Worm (Caenorhabditis elegans) whole organism, L4 larva: ENCODE data around the gene F45E1.5.

Experiments used
- F10B5.3 ChIP-seq: sonication (generic microtip); optimal IDR thresholded peaks from 2 replicates; lab custom pipeline; 2016; ENCODE audit warnings: mild to moderate bottlenecking, missing genetic modification characterization, missing compliant biosample characterization
- F44E2.7 ChIP-seq: fragments of 200-800 bp; sonication (Bioruptor generic); IDR thresholded peaks from 2 replicates; pipeline ENCODE4 v2.1.2; 2022; ENCODE audit warnings: missing genetic modification characterization, missing compliant biosample characterization
- R02D3.7 ChIP-seq: fragments of 150-350 bp; sonication (generic microtip); optimal IDR thresholded peaks from 3 replicates; lab custom pipeline; 2014; ENCODE audit warnings: missing biosample characterization, missing genetic modification characterization
- T26A8.4 ChIP-seq: fragments of 200-800 bp; sonication (Bioruptor generic); IDR thresholded peaks from 2 replicates; pipeline ENCODE4 v1.3.6; 2022; ENCODE audit warnings: missing genetic modification characterization, missing compliant biosample characterization
- Y105C5A.15 ChIP-seq: fragments of 200-800 bp; sonication (Bioruptor generic); IDR thresholded peaks from 2 replicates; pipeline ENCODE4 v1.3.6; 2022; ENCODE audit warnings: missing genetic modification characterization, missing compliant biosample characterization
- Y75B8A.6 ChIP-seq: fragments of 200-800 bp; sonication (Bioruptor generic); IDR thresholded peaks from 2 replicates; pipeline ENCODE4 v1.3.6; 2022; ENCODE audit warnings: missing genetic modification reagents, missing genetic modification characterization, missing compliant biosample characterization
- ZK337.2 ChIP-seq: fragments of 200-800 bp; sonication (Bioruptor generic); IDR thresholded peaks from 2 replicates; pipeline ENCODE4 v1.3.6; 2022; ENCODE audit warnings: missing genetic modification reagents, missing genetic modification characterization, missing compliant biosample characterization
- aha-1 ChIP-seq: fragments of 150-350 bp; peaks from one replicate; lab custom pipeline; 2014; ENCODE audit warnings: missing biosample characterization, missing genetic modification characterization
- aly-2 ChIP-seq: sonication (generic microtip); optimal IDR thresholded peaks from 2 replicates; lab custom pipeline; 2018; ENCODE audit warnings: missing biosample characterization, missing genetic modification characterization
- attf-4 ChIP-seq: sonication (generic microtip); optimal IDR thresholded peaks from 3 replicates; lab custom pipeline; 2017; ENCODE audit warnings: missing biosample characterization, missing genetic modification characterization
- ceh-20 ChIP-seq: fragments of 200-800 bp; sonication (Bioruptor generic); IDR thresholded peaks from 2 replicates; pipeline ENCODE4 v1.3.6; 2022; ENCODE audit warnings: missing genetic modification reagents, missing genetic modification characterization, missing compliant biosample characterization
- ceh-28 ChIP-seq: fragments of 150-350 bp; optimal IDR thresholded peaks from 2 replicates; lab custom pipeline; 2014; ENCODE audit warnings: missing biosample characterization, missing genetic modification reagents, missing genetic modification characterization
- ceh-44 ChIP-seq: fragments of 200-800 bp; sonication (Bioruptor generic); IDR thresholded peaks from 2 replicates; pipeline ENCODE4 v1.3.6; 2022; ENCODE audit warnings: missing genetic modification reagents, missing genetic modification characterization, missing compliant biosample characterization
- cey-2 ChIP-seq: sonication (generic microtip); optimal IDR thresholded peaks from 3 replicates; lab custom pipeline; 2017; ENCODE audit warnings: missing genetic modification characterization, mild to moderate bottlenecking, missing compliant biosample characterization, antibody characterized with exemption, borderline replicate concordance; ENCODE audit not compliant: insufficient read depth
- daf-16 ChIP-seq, 3 experiments: sonication (generic microtip); optimal IDR thresholded peaks; 2 replicates each; lab custom pipeline; 2016 to 2017; ENCODE audit warnings: missing genetic modification characterization in 3 of 3, missing genetic modification reagents in 3 of 3, mild to moderate bottlenecking in 2 of 3, missing compliant biosample characterization in 2 of 3, missing biosample characterization in 1 of 3, moderate library complexity in 1 of 3
- dmd-6 ChIP-seq: fragments of 200-800 bp; sonication (Bioruptor generic); IDR thresholded peaks from 2 replicates; pipeline ENCODE4 v1.3.6; 2022; ENCODE audit warnings: missing genetic modification reagents, missing genetic modification characterization, missing compliant biosample characterization
- dmd-8 ChIP-seq: fragments of 200-800 bp; sonication (Bioruptor generic); IDR thresholded peaks from 2 replicates; pipeline ENCODE4 v1.3.6; 2022; ENCODE audit warnings: missing genetic modification characterization, missing compliant biosample characterization
- dpl-1 ChIP-seq: fragments of 150-350 bp; optimal IDR thresholded peaks from 2 replicates; lab custom pipeline; 2014; ENCODE audit warnings: missing biosample characterization, missing genetic modification reagents, missing genetic modification characterization
- egl-27 ChIP-seq: sonication (generic microtip); optimal IDR thresholded peaks from 3 replicates; lab custom pipeline; 2017; ENCODE audit warnings: missing biosample characterization, missing genetic modification reagents, missing genetic modification characterization
- egl-43 ChIP-seq: fragments of 200-800 bp; sonication (Bioruptor generic); IDR thresholded peaks from 2 replicates; pipeline ENCODE4 v1.3.6; 2022; ENCODE audit warnings: missing genetic modification reagents, missing genetic modification characterization, missing compliant biosample characterization
- fkh-10 ChIP-seq: fragments of 150-350 bp; optimal IDR thresholded peaks from 2 replicates; lab custom pipeline; 2014; ENCODE audit warnings: missing biosample characterization, missing genetic modification reagents, missing genetic modification characterization
- hlh-11 ChIP-seq: fragments of 200-800 bp; sonication (Bioruptor generic); optimal IDR thresholded peaks from 2 replicates; lab custom pipeline; 2018; ENCODE audit warnings: mild to moderate bottlenecking, missing genetic modification characterization, missing compliant biosample characterization
- lin-39 ChIP-seq: fragments of 150-350 bp; optimal IDR thresholded peaks from 2 replicates; lab custom pipeline; 2014; ENCODE audit warnings: missing biosample characterization, missing genetic modification reagents, missing genetic modification characterization
- madf-5 ChIP-seq, 2 experiments: fragments of 200-800 bp; sonication (Bioruptor generic); IDR thresholded peaks; 2 replicates each; pipeline ENCODE4 v1.3.6; 2022; ENCODE audit warnings: missing compliant biosample characterization in 2 of 2, missing genetic modification characterization in 2 of 2
- madf-9 ChIP-seq: fragments of 200-800 bp; sonication (Bioruptor generic); conservative IDR thresholded peaks from 2 replicates; pipeline ENCODE4 v1.3.6; 2022; ENCODE audit warnings: missing genetic modification reagents, missing genetic modification characterization, missing compliant biosample characterization
- mdl-1 ChIP-seq, 2 experiments: fragments of 150-350 bp in 1 of 2; sonication (generic microtip) in 1 of 2; optimal IDR thresholded peaks; 2 replicates each; lab custom pipeline; 2014 to 2017; ENCODE audit warnings: missing biosample characterization in 2 of 2, missing genetic modification characterization in 2 of 2
- mdt-29 ChIP-seq: fragments of 200-800 bp; sonication (Bioruptor generic); IDR thresholded peaks from 2 replicates; pipeline ENCODE4 v1.3.6; 2022; ENCODE audit warnings: missing genetic modification reagents, missing genetic modification characterization, missing compliant biosample characterization
- mes-2 ChIP-seq: sonication (generic microtip); optimal IDR thresholded peaks from 2 replicates; lab custom pipeline; 2016; ENCODE audit warnings: missing genotype, mild to moderate bottlenecking, missing genetic modification characterization, missing compliant biosample characterization; ENCODE audit not compliant: poor library complexity, severe bottlenecking
- mxl-3 ChIP-seq: fragments of 200-800 bp; sonication (Bioruptor generic); optimal IDR thresholded peaks from 2 replicates; lab custom pipeline; 2018; ENCODE audit warnings: mild to moderate bottlenecking, missing genetic modification characterization, missing compliant biosample characterization
- nhr-10 ChIP-seq: fragments of 150-350 bp; optimal IDR thresholded peaks from 2 replicates; lab custom pipeline; 2014; ENCODE audit warnings: missing biosample characterization, missing genetic modification characterization
- nhr-11 ChIP-seq: fragments of 150-350 bp; optimal IDR thresholded peaks from 2 replicates; lab custom pipeline; 2014; ENCODE audit warnings: missing biosample characterization, missing genetic modification characterization
- nhr-25 ChIP-seq: sonication (generic microtip); optimal IDR thresholded peaks from 2 replicates; lab custom pipeline; 2017; ENCODE audit warnings: missing genetic modification characterization, mild to moderate bottlenecking, missing compliant biosample characterization, antibody characterized with exemption, moderate library complexity, borderline replicate concordance; ENCODE audit not compliant: insufficient read depth
- nhr-28 ChIP-seq: fragments of 150-350 bp; optimal IDR thresholded peaks from 2 replicates; lab custom pipeline; 2014; ENCODE audit warnings: missing biosample characterization, missing genetic modification characterization
- nhr-42 ChIP-seq: fragments of 200-800 bp; sonication (Bioruptor generic); IDR thresholded peaks from 2 replicates; pipeline ENCODE4 v1.3.6; 2022; ENCODE audit warnings: missing genetic modification characterization, missing compliant biosample characterization
- nhr-48 ChIP-seq: sonication (generic microtip); optimal IDR thresholded peaks from 2 replicates; lab custom pipeline; 2016; ENCODE audit warnings: mild to moderate bottlenecking, missing genetic modification characterization, missing compliant biosample characterization
- nhr-76 ChIP-seq: fragments of 150-350 bp; optimal IDR thresholded peaks from 2 replicates; lab custom pipeline; 2014; ENCODE audit warnings: missing biosample characterization, missing genetic modification characterization
- nhr-77 ChIP-seq: fragments of 150-350 bp; optimal IDR thresholded peaks from 2 replicates; lab custom pipeline; 2014; ENCODE audit warnings: missing biosample characterization, missing genetic modification characterization
- pha-4 ChIP-seq, 2 experiments: fragments of 150-350 bp in 1 of 2; fragments of 200-800 bp in 1 of 2; sonication (Bioruptor generic) in 1 of 2; IDR thresholded peaks in 1 of 2; optimal IDR thresholded peaks in 1 of 2; 2 replicates each; pipeline versions ENCODE4 v1.3.6 to Lab custom; 2014 to 2022; ENCODE audit warnings: missing genetic modification characterization in 2 of 2, missing genetic modification reagents in 2 of 2, missing biosample characterization in 1 of 2, missing compliant biosample characterization in 1 of 2
- pqm-1 ChIP-seq: sonication (generic microtip); optimal IDR thresholded peaks from 2 replicates; lab custom pipeline; 2017; ENCODE audit warnings: missing biosample characterization, missing genetic modification characterization
- rbr-2 ChIP-seq: sonication (generic microtip); optimal IDR thresholded peaks from 2 replicates; lab custom pipeline; 2016; ENCODE audit warnings: missing genotype, missing genetic modification characterization, missing compliant biosample characterization
- snpc-1.2 ChIP-seq: fragments of 200-800 bp; sonication (Bioruptor generic); IDR thresholded peaks from 2 replicates; pipeline ENCODE4 v1.3.6; 2022; ENCODE audit warnings: missing genetic modification reagents, missing genetic modification characterization, missing compliant biosample characterization
- snpc-4 ChIP-seq: fragments of 150-350 bp; optimal IDR thresholded peaks from 2 replicates; lab custom pipeline; 2014; ENCODE audit warnings: missing biosample characterization, missing genetic modification characterization
- tag-97 ChIP-seq: fragments of 200-800 bp; sonication (Bioruptor generic); IDR thresholded peaks from 2 replicates; pipeline ENCODE4 v1.3.6; 2022; ENCODE audit warnings: missing genetic modification characterization, missing compliant biosample characterization
- tra-1 ChIP-seq: fragments of 200-800 bp; sonication (Bioruptor generic); IDR thresholded peaks from 2 replicates; pipeline ENCODE4 v1.3.6; 2022; ENCODE audit warnings: missing genetic modification reagents, missing genetic modification characterization, missing compliant biosample characterization
- unc-130 ChIP-seq: sonication (generic microtip); optimal IDR thresholded peaks from 2 replicates; lab custom pipeline; 2016; ENCODE audit warnings: missing genetic modification reagents, missing genetic modification characterization, missing compliant biosample characterization
- unc-62 ChIP-seq, 3 experiments: fragments of 150-350 bp in 1 of 3; sonication (generic microtip); optimal IDR thresholded peaks in 2 of 3; peaks in 1 of 3; 1 replicate in 1 of 3; 2 replicates in 2 of 3; lab custom pipeline; 2014 to 2017; ENCODE audit warnings: missing biosample characterization in 3 of 3, missing genetic modification characterization in 3 of 3, missing genetic modification reagents in 3 of 3, missing genotype in 1 of 3
- zfp-3 ChIP-seq: fragments of 200-800 bp; sonication (Bioruptor generic); conservative IDR thresholded peaks from 2 replicates; pipeline ENCODE4 v1.3.6; 2022; ENCODE audit warnings: missing genetic modification reagents, missing genetic modification characterization, missing compliant biosample characterization
- zip-2 ChIP-seq: fragments of 150-350 bp; optimal IDR thresholded peaks from 2 replicates; lab custom pipeline; 2014; ENCODE audit warnings: missing biosample characterization, missing genetic modification characterization
- ztf-11 ChIP-seq: fragments of 150-350 bp; optimal IDR thresholded peaks from 2 replicates; lab custom pipeline; 2014; ENCODE audit warnings: missing biosample characterization, missing genetic modification characterization

The F45E1.5 gene

ce11 chrX:7961623-7962022 lies 14.9 kb upstream of the F45E1.5 start, which contains the start of gene sem-5:
Gene sem-5 (minus strand): TSS chrX:7961723.
- no peak for TF ChIP-seq ceh-20
- no peak for TF ChIP-seq attf-4 (tag; lab: Kevin White, UChicago)
- no peak for TF ChIP-seq hlh-11 (tag; lab: Kevin White, UChicago)
- no peak for TF ChIP-seq nhr-10 (tag; lab: Kevin White, UChicago)
- TF ChIP-seq pqm-1 (tag; lab: Kevin White, UChicago), result no peak
- TF ChIP-seq snpc-1.2 (GFP tag; lab: Robert Waterston, UW), result no peak
- no peak for TF ChIP-seq F10B5.3 (tag; lab: Kevin White, UChicago)
- TF ChIP-seq pha-4 (GFP tag; IDR thresholded peaks at IDR 0.05; lab: Robert Waterston, UW), result no peak
- no peak for TF ChIP-seq pha-4 (tag; optimal IDR thresholded peaks at IDR 0.05; lab: Kevin White, UChicago)
- TF ChIP-seq mdl-1 (tag; optimal IDR thresholded peaks at IDR 0.05; lab: Kevin White, UChicago), result no peak
- TF ChIP-seq tra-1 (GFP tag; lab: Robert Waterston, UW), result no peak
- no peak for TF ChIP-seq dmd-8
- TF ChIP-seq mxl-3 (GFP tag; lab: Kevin White, UChicago), result no peak
- TF ChIP-seq T26A8.4 (GFP tag; lab: Robert Waterston, UW), result no peak
- no peak for TF ChIP-seq zfp-3
- TF ChIP-seq Y75B8A.6 (GFP tag; lab: Robert Waterston, UW), result no peak
- no peak for TF ChIP-seq dmd-6
- TF ChIP-seq dpl-1, result no peak
- TF ChIP-seq, all 104 proteins: peak for 0

- TF ChIP-seq fkh-10, result no peak
- TF ChIP-seq egl-27 (tag; lab: Kevin White, UChicago), result no peak
- TF ChIP-seq Y105C5A.15 (GFP tag; lab: Robert Waterston, UW), result no peak
- TF ChIP-seq madf-9 (GFP tag; lab: Robert Waterston, UW), result no peak
- no peak for TF ChIP-seq zip-2 (tag; lab: Kevin White, UChicago)
- TF ChIP-seq nhr-11, result no peak
- no peak for TF ChIP-seq ceh-44
- TF ChIP-seq tag-97 (GFP tag; lab: Robert Waterston, UW), result no peak
- TF ChIP-seq rbr-2 (tag; lab: Kevin White, UChicago), result no peak
- no peak for TF ChIP-seq madf-5 (GFP tag; IDR thresholded peaks at IDR 0.05; lab: Robert Waterston, UW)
- TF ChIP-seq nhr-76 (tag; lab: Kevin White, UChicago), result no peak
- TF ChIP-seq lin-39, result no peak
- TF ChIP-seq ztf-11, result no peak
- TF ChIP-seq nhr-25, result peak; percentile 46
- peak; percentile 72; the same call in 1 of the 2 replicates for TF ChIP-seq nhr-42 (GFP tag; lab: Robert Waterston, UW)
- no peak for TF ChIP-seq ceh-28 (tag; lab: Kevin White, UChicago)
- TF ChIP-seq nhr-77 (tag; lab: Kevin White, UChicago), result peak; percentile 83
- no peak for TF ChIP-seq snpc-4 (tag; lab: Kevin White, UChicago)
- TF ChIP-seq unc-130 (GFP tag; lab: Kevin White, UChicago), result no peak
- TF ChIP-seq aly-2, result no peak
- TF ChIP-seq unc-62 (GFP tag; optimal IDR thresholded peaks at IDR 0.05 in 1 of 2; lab: Kevin White, UChicago), result peak in 1 of 2 experiments; percentile 71
- TF ChIP-seq unc-62 (tag; optimal IDR thresholded peaks at IDR 0.05; lab: Kevin White, UChicago), result no peak
- TF ChIP-seq dpl-1, result no peak
- no peak for TF ChIP-seq aha-1
- no peak for TF ChIP-seq mdt-29 (GFP tag; lab: Robert Waterston, UW)
- peak; percentile 5 for TF ChIP-seq cey-2 (tag; lab: Kevin White, UChicago)
- TF ChIP-seq egl-43 (GFP tag; lab: Robert Waterston, UW), result no peak
- peak; percentile 32 for TF ChIP-seq mes-2 (tag; lab: Kevin White, UChicago)
- peak; percentile 94 for TF ChIP-seq nhr-28
- no peak for TF ChIP-seq R02D3.7 (tag; lab: Kevin White, UChicago)
- no peak for TF ChIP-seq ZK337.2 (GFP tag; lab: Robert Waterston, UW)
- peak in 1 of 2 experiments; percentile 71 for TF ChIP-seq daf-16 (GFP tag; optimal IDR thresholded peaks at IDR 0.05; lab: Kevin White, UChicago)
- peak; percentile 98 for TF ChIP-seq daf-16 (tag; optimal IDR thresholded peaks at IDR 0.05; lab: Kevin White, UChicago)
- TF ChIP-seq pqm-1 (tag; lab: Kevin White, UChicago), result peak; percentile 100
- TF ChIP-seq nhr-48 (tag; lab: Kevin White, UChicago), result peak; percentile 92
- no peak for TF ChIP-seq F44E2.7 (GFP tag; lab: Robert Waterston, UW)
These were observed 14.4 kb upstream of the F45E1.5 start for ce11 chrX:7962056-7962485.
